Worm (Caenorhabditis elegans) whole organism, mixed stage, embryonic: ENCODE measurements around the gene C33H5.1.

Experiments
- ces-1 ChIP-seq: fragments of 150-350 bp; optimal IDR thresholded peaks from 2 replicates; lab custom pipeline; 2014; ENCODE audit warnings: missing biosample characterization, missing genetic modification reagents, missing genetic modification characterization
- elt-1 ChIP-seq: sonication (generic microtip); optimal IDR thresholded peaks from 2 replicates; lab custom pipeline; 2017; ENCODE audit warnings: missing genetic modification characterization, mild to moderate bottlenecking, missing compliant biosample characterization, antibody characterized with exemption, moderate library complexity, borderline replicate concordance; ENCODE audit not compliant: insufficient read depth
- elt-3 ChIP-seq: fragments of 150-350 bp; optimal IDR thresholded peaks from 2 replicates; lab custom pipeline; 2014; ENCODE audit warnings: missing biosample characterization, missing genetic modification characterization
- lin-13 ChIP-seq: fragments of 150-350 bp; optimal IDR thresholded peaks from 2 replicates; lab custom pipeline; 2014; ENCODE audit warnings: missing biosample characterization, missing genetic modification characterization
- mep-1 ChIP-seq: fragments of 150-350 bp; optimal IDR thresholded peaks from 2 replicates; lab custom pipeline; 2017; ENCODE audit warnings: missing biosample characterization, missing genetic modification reagents, missing genetic modification characterization, inconsistent platforms
- nhr-237 ChIP-seq: fragments of 150-350 bp; optimal IDR thresholded peaks from 2 replicates; lab custom pipeline; 2014; ENCODE audit warnings: missing biosample characterization, missing genetic modification characterization
- snpc-4 ChIP-seq: fragments of 150-350 bp; optimal IDR thresholded peaks from 2 replicates; lab custom pipeline; 2014; ENCODE audit warnings: missing biosample characterization, missing genetic modification characterization
- unc-62 ChIP-seq: fragments of 150-350 bp; optimal IDR thresholded peaks from 2 replicates; lab custom pipeline; 2014; ENCODE audit warnings: missing biosample characterization, missing genetic modification reagents, missing genetic modification characterization
- ztf-11 ChIP-seq: fragments of 150-350 bp; optimal IDR thresholded peaks from 2 replicates; lab custom pipeline; 2014; ENCODE audit warnings: missing biosample characterization, missing genetic modification characterization

ce11 chrIV:7829275-7829938, 20.7 kb downstream of the C33H5.1 start, which contains the start of gene C06A6.4:
- TF ChIP-seq nhr-237 (tag; lab: Kevin White, UChicago) (no peak), ztf-11 (tag; lab: Kevin White, UChicago) (no peak), unc-62 (GFP tag; lab: Kevin White, UChicago) (no peak), snpc-4 (tag; lab: Kevin White, UChicago) (no peak), mep-1 (tag; lab: Kevin White, UChicago) (no peak), elt-3 (no peak), lin-13 (tag; lab: Kevin White, UChicago) (no peak), elt-1 (tag; lab: Kevin White, UChicago) (no peak), ces-1 (GFP tag; lab: Kevin White, UChicago) (no peak)
